Worm (Caenorhabditis elegans) whole organism, late embryonic: ENCODE results near the gene nduf-9.

Source experiments
- elt-2 ChIP-seq: sonication (generic microtip); optimal IDR thresholded peaks from 2 replicates; lab custom pipeline; 2016; ENCODE audit warnings: missing genetic modification reagents, missing genetic modification characterization, missing compliant biosample characterization
- pqm-1 ChIP-seq: sonication (generic microtip); optimal IDR thresholded peaks from 2 replicates; lab custom pipeline; 2016; ENCODE audit warnings: missing genetic modification characterization, missing compliant biosample characterization

- TF ChIP-seq elt-2 (tag; lab: Kevin White, UChicago) (no peak), pqm-1 (tag; lab: Kevin White, UChicago) (no peak)
Measured at ce11 chrIII:3255575-3255974, 7.2 kb upstream of the nduf-9 start, which contains the start of gene Y53G8AM.4.
